Fruit fly (Drosophila melanogaster): ENCODE data around the gene CG14020.

CG14020 gene

dm6 chr2L:5523848-5524473 is 6.4 kb downstream of the CG14020 start, which contains the start of the genes Vps52 and Elp4:
TSS of gene Vps52 (minus strand) at chr2L:5523898.
TSS of gene Elp4 (plus strand) at chr2L:5524139.
- TF ChIP-seq h (optimal IDR thresholded peaks at IDR 0.05) (no peak), Myc (optimal IDR thresholded peaks at IDR 0.05) (no peak), Sin3A (optimal IDR thresholded peaks at IDR 0.05) (no peak)

- no peak for TF ChIP-seq Sin3A (optimal IDR thresholded peaks at IDR 0.05)
- TF ChIP-seq insv (optimal IDR thresholded peaks at IDR 0.05) = no peak
- no peak for TF ChIP-seq h (optimal IDR thresholded peaks at IDR 0.05)
- no peak for TF ChIP-seq ttk (optimal IDR thresholded peaks at IDR 0.05)
- no peak for TF ChIP-seq psq (optimal IDR thresholded peaks at IDR 0.05)
These were observed 8.2 kb downstream of the CG14020 start, which contains the start of gene Cap-D3 for dm6 chr2L:5525723-5526122. TSS of gene Cap-D3 (plus strand) at chr2L:5525905.

dm6 chr2L:5526738-5527137 is 9.2 kb downstream of the CG14020 start, which contains the start of gene Cox11:
TSS of gene Cox11 (plus strand) at chr2L:5526957.
- TF ChIP-seq h (optimal IDR thresholded peaks at IDR 0.05) (no peak), insv (optimal IDR thresholded peaks at IDR 0.05) (no peak), Myc (optimal IDR thresholded peaks at IDR 0.05) (no peak), Sin3A (optimal IDR thresholded peaks at IDR 0.05) (no peak), ttk (optimal IDR thresholded peaks at IDR 0.05) (no peak), psq (optimal IDR thresholded peaks at IDR 0.05) (no peak)

dm6 chr2L:5527861-5528260 is 10.3 kb downstream of the CG14020 start, which contains the start of gene CG31915:
TSS of gene CG31915 (plus strand) at chr2L:5528123.
- TF ChIP-seq h (optimal IDR thresholded peaks at IDR 0.05) (no peak), Myc (optimal IDR thresholded peaks at IDR 0.05) (no peak), insv (optimal IDR thresholded peaks at IDR 0.05) (no peak), ttk (optimal IDR thresholded peaks at IDR 0.05) (no peak), Sin3A (optimal IDR thresholded peaks at IDR 0.05) (no peak), psq (optimal IDR thresholded peaks at IDR 0.05) (no peak)

dm6 chr2L:5532061-5532460 is 14.5 kb downstream of the CG14020 start, which contains the start of gene Coq6:
TSS of gene Coq6 (minus strand) at chr2L:5532223.
- TF ChIP-seq h (optimal IDR thresholded peaks at IDR 0.05) (no peak), insv (optimal IDR thresholded peaks at IDR 0.05) (no peak), ttk (optimal IDR thresholded peaks at IDR 0.05) (no peak), Myc (optimal IDR thresholded peaks at IDR 0.05) (no peak), psq (optimal IDR thresholded peaks at IDR 0.05) (no peak), Sin3A (optimal IDR thresholded peaks at IDR 0.05) (no peak)

- no peak for TF ChIP-seq insv (optimal IDR thresholded peaks at IDR 0.05)
- no peak for TF ChIP-seq psq (optimal IDR thresholded peaks at IDR 0.05)
- no peak for TF ChIP-seq Sin3A (optimal IDR thresholded peaks at IDR 0.05)
- TF ChIP-seq h (optimal IDR thresholded peaks at IDR 0.05) = no peak
- TF ChIP-seq Myc (optimal IDR thresholded peaks at IDR 0.05) = no peak
- TF ChIP-seq ttk (optimal IDR thresholded peaks at IDR 0.05) = no peak
These were observed 19.1 kb downstream of the CG14020 start, which contains the start of gene tomb for dm6 chr2L:5536658-5537057. TSS of gene tomb (minus strand) at chr2L:5536758.

dm6 chr2L:5537063-5537462 is 19.5 kb downstream of the CG14020 start:
- TF ChIP-seq h (optimal IDR thresholded peaks at IDR 0.05) = no peak
- no peak for TF ChIP-seq insv (optimal IDR thresholded peaks at IDR 0.05)
- TF ChIP-seq ttk (optimal IDR thresholded peaks at IDR 0.05) = no peak
- TF ChIP-seq psq (optimal IDR thresholded peaks at IDR 0.05) = no peak
- no peak for TF ChIP-seq Myc (optimal IDR thresholded peaks at IDR 0.05)
- no peak for TF ChIP-seq Sin3A (optimal IDR thresholded peaks at IDR 0.05)

- TF ChIP-seq ttk (optimal IDR thresholded peaks at IDR 0.05) = no peak
- no peak for TF ChIP-seq Sin3A (optimal IDR thresholded peaks at IDR 0.05)
- TF ChIP-seq Myc (optimal IDR thresholded peaks at IDR 0.05) = no peak
- no peak for TF ChIP-seq psq (optimal IDR thresholded peaks at IDR 0.05)
- TF ChIP-seq h (optimal IDR thresholded peaks at IDR 0.05) = no peak
- TF ChIP-seq insv (optimal IDR thresholded peaks at IDR 0.05) = no peak
These were observed 21.5 kb downstream of the CG14020 start, which contains the start of gene CG14015 for dm6 chr2L:5539034-5539433. TSS of gene CG14015 (minus strand) at chr2L:5539196.

- no peak for TF ChIP-seq ttk (optimal IDR thresholded peaks at IDR 0.05)
- no peak for TF ChIP-seq Sin3A (optimal IDR thresholded peaks at IDR 0.05)
- no peak for TF ChIP-seq h (optimal IDR thresholded peaks at IDR 0.05)
- no peak for TF ChIP-seq psq (optimal IDR thresholded peaks at IDR 0.05)
- no peak for TF ChIP-seq insv (optimal IDR thresholded peaks at IDR 0.05)
- no peak for TF ChIP-seq Myc (optimal IDR thresholded peaks at IDR 0.05)
These were observed 24.6 kb downstream of the CG14020 start, which contains the start of the genes Hel25E and Lam for dm6 chr2L:5541935-5542685. TSS of gene Hel25E (minus strand) at chr2L:5542314. TSS of gene Lam (plus strand) at chr2L:5542480.

dm6 chr2L:5542944-5543515 is 25.5 kb downstream of the CG14020 start:
- TF ChIP-seq Myc (optimal IDR thresholded peaks at IDR 0.05) (no peak), ttk (optimal IDR thresholded peaks at IDR 0.05) (no peak), psq (optimal IDR thresholded peaks at IDR 0.05) (no peak), insv (optimal IDR thresholded peaks at IDR 0.05) (no peak), h (optimal IDR thresholded peaks at IDR 0.05) (no peak), Sin3A (optimal IDR thresholded peaks at IDR 0.05) (no peak)

- no peak for TF ChIP-seq Sin3A (optimal IDR thresholded peaks at IDR 0.05)
- TF ChIP-seq ttk (optimal IDR thresholded peaks at IDR 0.05) = no peak
- TF ChIP-seq Myc (optimal IDR thresholded peaks at IDR 0.05) = no peak
- TF ChIP-seq psq (optimal IDR thresholded peaks at IDR 0.05) = no peak
- no peak for TF ChIP-seq h (optimal IDR thresholded peaks at IDR 0.05)
- TF ChIP-seq insv (optimal IDR thresholded peaks at IDR 0.05) = no peak
These were observed 28.6 kb downstream of the CG14020 start for dm6 chr2L:5546207-5546517.
